Fruit fly (Drosophila melanogaster): Measurements from ENCODE around the gene CG14459.

CG14459 gene

DNA sequence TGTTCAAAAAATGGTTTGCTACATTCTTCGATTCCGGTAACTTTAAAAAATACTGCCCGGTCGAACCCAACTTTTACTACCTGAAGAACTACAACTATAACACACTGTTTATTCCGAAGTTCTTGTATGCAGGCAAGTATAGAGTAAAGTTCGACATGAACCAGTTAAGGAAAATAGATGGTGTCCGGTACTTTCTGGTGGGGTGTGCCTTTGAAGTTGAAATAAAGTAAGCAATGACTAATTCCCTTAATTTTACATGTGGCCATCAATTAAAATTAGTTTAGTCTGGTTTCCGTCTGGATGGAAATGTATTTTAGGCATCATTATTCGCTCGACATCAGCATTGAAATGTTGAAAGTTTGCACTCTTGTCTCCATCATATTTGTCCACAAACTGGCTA is 8.3 kb upstream of the CG14459 start, which contains the start of gene CG33767:
Gene CG33767 (plus strand): TSS at position 301 of the 400 bp plus-strand sequence.
- TF ChIP-seq Myc (optimal IDR thresholded peaks at IDR 0.05) (no peak), psq (optimal IDR thresholded peaks at IDR 0.05) (no peak), h (optimal IDR thresholded peaks at IDR 0.05) (no peak), Sin3A (optimal IDR thresholded peaks at IDR 0.05) (no peak), ttk (optimal IDR thresholded peaks at IDR 0.05) (no peak), insv (optimal IDR thresholded peaks at IDR 0.05) (no peak)

- TF ChIP-seq ttk (optimal IDR thresholded peaks at IDR 0.05) (no peak), Sin3A (optimal IDR thresholded peaks at IDR 0.05) (no peak), h (optimal IDR thresholded peaks at IDR 0.05) (no peak), psq (optimal IDR thresholded peaks at IDR 0.05) (no peak), Myc (optimal IDR thresholded peaks at IDR 0.05) (no peak), insv (optimal IDR thresholded peaks at IDR 0.05) (no peak)
Measured at dm6 chr3L:22645327-22645726, 7.6 kb upstream of the CG14459 start, which contains the start of gene CG33766. Gene CG33766, plus strand, starts transcription at chr3L:22645627.

- no peak for TF ChIP-seq h (optimal IDR thresholded peaks at IDR 0.05)
- TF ChIP-seq Myc (optimal IDR thresholded peaks at IDR 0.05): no peak
- TF ChIP-seq insv (optimal IDR thresholded peaks at IDR 0.05): no peak
- no peak for TF ChIP-seq psq (optimal IDR thresholded peaks at IDR 0.05)
- no peak for TF ChIP-seq Sin3A (optimal IDR thresholded peaks at IDR 0.05)
- no peak for TF ChIP-seq ttk (optimal IDR thresholded peaks at IDR 0.05)
Measured at dm6 chr3L:22642276-22642900, 4.7 kb upstream of the CG14459 start.

dm6 chr3L:22634111-22634510 is 3.6 kb downstream of the CG14459 start:
- no peak for TF ChIP-seq Myc (optimal IDR thresholded peaks at IDR 0.05)
- TF ChIP-seq Sin3A (optimal IDR thresholded peaks at IDR 0.05): no peak
- TF ChIP-seq psq (optimal IDR thresholded peaks at IDR 0.05): no peak
- no peak for TF ChIP-seq h (optimal IDR thresholded peaks at IDR 0.05)
- TF ChIP-seq ttk (optimal IDR thresholded peaks at IDR 0.05): no peak
- no peak for TF ChIP-seq insv (optimal IDR thresholded peaks at IDR 0.05)

- no peak for TF ChIP-seq insv (optimal IDR thresholded peaks at IDR 0.05)
Measured at dm6 chr3L:22616784-22617183, 20.9 kb downstream of the CG14459 start.

DNA sequence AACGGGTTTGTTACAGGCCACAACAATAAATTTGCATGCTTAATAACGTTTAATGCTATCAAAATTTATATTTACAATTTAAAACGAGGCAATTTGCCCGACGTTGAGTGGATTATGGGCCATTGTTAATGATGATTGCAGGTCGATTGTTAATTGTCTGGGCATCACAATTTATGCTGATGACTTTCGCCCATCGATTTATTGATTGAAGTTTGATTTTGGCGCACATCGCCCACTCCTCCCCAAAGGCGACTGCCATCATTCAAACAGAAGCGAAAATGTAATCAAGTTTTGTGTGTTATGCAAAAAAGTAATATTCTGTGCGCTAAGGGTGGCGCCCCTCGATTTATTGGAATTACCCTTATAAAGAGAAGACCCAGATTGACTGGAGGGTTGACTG is 30.6 kb downstream of the CG14459 start:
- TF ChIP-seq ttk (optimal IDR thresholded peaks at IDR 0.05) (no peak), Myc (optimal IDR thresholded peaks at IDR 0.05) (no peak), Sin3A (optimal IDR thresholded peaks at IDR 0.05) (no peak), insv (optimal IDR thresholded peaks at IDR 0.05) (no peak), h (optimal IDR thresholded peaks at IDR 0.05) (no peak), psq (optimal IDR thresholded peaks at IDR 0.05) (no peak)

- TF ChIP-seq Sin3A (optimal IDR thresholded peaks at IDR 0.05) (no peak), Myc (optimal IDR thresholded peaks at IDR 0.05) (no peak), insv (optimal IDR thresholded peaks at IDR 0.05) (no peak)
Measured at dm6 chr3L:22605637-22606419, 31.9 kb downstream of the CG14459 start, which contains the start of gene ND-B14.5AL. Gene ND-B14.5AL, plus strand, starts transcription at chr3L:22606369.

dm6 chr3L:22589135-22589534 is 48.6 kb downstream of the CG14459 start:
- TF ChIP-seq ttk (optimal IDR thresholded peaks at IDR 0.05) (no peak), h (optimal IDR thresholded peaks at IDR 0.05) (no peak), psq (optimal IDR thresholded peaks at IDR 0.05) (no peak), Sin3A (optimal IDR thresholded peaks at IDR 0.05) (no peak), Myc (optimal IDR thresholded peaks at IDR 0.05) (no peak), insv (optimal IDR thresholded peaks at IDR 0.05) (no peak)

DNA sequence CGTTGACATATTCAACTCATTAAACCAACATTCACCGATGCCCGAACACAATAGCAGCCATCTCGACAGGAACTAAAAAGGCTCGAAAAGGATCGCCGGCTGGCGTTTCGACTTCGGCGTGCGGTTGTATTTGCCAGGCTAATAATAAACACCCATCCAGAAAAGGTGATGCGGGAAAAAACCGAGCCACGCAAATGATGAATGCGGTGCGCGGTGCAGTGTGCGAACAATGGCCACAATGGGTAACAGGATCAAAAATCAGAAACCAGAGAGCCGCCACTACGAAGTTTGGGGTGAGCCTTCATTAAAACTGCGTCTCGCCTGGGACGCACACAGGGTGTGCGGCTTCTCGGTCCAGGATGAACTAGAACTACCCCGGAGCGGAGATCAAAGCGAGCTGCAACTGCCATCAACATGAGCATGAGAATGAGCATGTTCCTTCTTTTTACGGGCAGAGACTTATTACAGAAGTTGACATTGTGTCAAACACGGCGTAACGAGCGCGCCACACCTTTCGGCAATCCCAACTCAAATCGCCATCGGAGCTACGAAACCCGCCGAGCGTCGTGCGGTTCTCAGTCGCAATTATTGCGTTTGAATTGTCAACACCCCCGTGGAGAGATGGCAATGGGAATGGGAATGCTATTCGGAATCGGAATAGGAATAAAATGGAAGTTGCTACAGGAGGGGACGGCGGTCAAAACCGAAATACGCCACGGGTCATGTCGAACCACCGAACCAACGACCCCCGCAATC is 49.6 kb downstream of the CG14459 start:
- TF ChIP-seq h (optimal IDR thresholded peaks at IDR 0.05) (no peak), psq (optimal IDR thresholded peaks at IDR 0.05) (no peak), insv (optimal IDR thresholded peaks at IDR 0.05) (no peak), Sin3A (optimal IDR thresholded peaks at IDR 0.05) (no peak), Myc (optimal IDR thresholded peaks at IDR 0.05) (no peak), ttk (optimal IDR thresholded peaks at IDR 0.05) (no peak)

DNA sequence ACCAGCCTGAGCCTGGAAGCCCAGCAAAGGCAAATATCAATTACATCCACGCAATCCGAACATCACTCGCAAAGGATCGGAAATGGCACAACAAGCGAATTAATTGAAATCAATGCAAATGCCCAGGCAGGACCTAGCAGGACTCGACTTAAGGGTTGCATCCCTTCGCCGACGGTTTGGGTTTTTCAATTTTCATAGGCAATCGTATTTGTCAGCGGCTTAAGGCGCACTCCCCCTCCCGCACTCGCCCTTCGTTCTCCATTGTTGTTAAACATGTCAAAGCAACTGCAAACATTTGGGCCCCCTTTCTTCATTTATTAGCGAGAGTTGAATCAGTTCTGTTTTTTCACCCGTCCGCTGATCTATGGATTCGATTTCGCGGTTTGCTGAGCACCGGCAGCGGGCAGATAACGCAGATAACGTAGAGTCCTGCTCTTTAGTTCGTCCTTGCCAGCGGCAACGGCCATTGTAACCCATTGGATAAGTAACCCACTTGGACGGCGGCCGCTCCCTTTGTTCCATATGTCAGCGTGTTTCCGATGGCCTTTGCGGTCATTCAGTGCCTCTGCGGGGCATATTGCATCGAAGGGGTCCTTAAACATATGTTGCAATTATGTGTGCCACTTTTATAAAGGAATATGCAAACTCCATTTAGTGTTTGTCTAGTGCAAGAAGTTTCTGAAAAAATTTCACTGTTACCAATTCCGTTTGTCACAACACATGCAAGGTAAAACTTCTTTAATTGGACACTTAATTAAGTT is 51.1 kb downstream of the CG14459 start:
- TF ChIP-seq Myc (optimal IDR thresholded peaks at IDR 0.05): no peak
- no peak for TF ChIP-seq psq (optimal IDR thresholded peaks at IDR 0.05)
- no peak for TF ChIP-seq Sin3A (optimal IDR thresholded peaks at IDR 0.05)
- TF ChIP-seq ttk (optimal IDR thresholded peaks at IDR 0.05): no peak
- TF ChIP-seq h (optimal IDR thresholded peaks at IDR 0.05): no peak
- no peak for TF ChIP-seq insv (optimal IDR thresholded peaks at IDR 0.05)

dm6 chr3L:22572272-22572671 is 65.4 kb downstream of the CG14459 start:
- TF ChIP-seq Sin3A (optimal IDR thresholded peaks at IDR 0.05) (no peak), Myc (optimal IDR thresholded peaks at IDR 0.05) (no peak), h (optimal IDR thresholded peaks at IDR 0.05) (no peak), insv (optimal IDR thresholded peaks at IDR 0.05) (no peak), ttk (optimal IDR thresholded peaks at IDR 0.05) (no peak), psq (optimal IDR thresholded peaks at IDR 0.05) (no peak)
